Fruit fly (Drosophila melanogaster) Kc167 (cell line): ENCODE results near the gene CG14073.

Source experiments
- Myc ChIP-seq: fragments of >200 bp; optimal IDR thresholded peaks from 2 replicates; lab custom pipeline; 2017; ENCODE audit warnings: missing external identifiers
- Sin3A ChIP-seq: fragments of >200 bp; optimal IDR thresholded peaks from 2 replicates; lab custom pipeline; 2018; ENCODE audit warnings: missing external identifiers
- h ChIP-seq: fragments of >200 bp; optimal IDR thresholded peaks from 3 replicates; lab custom pipeline; 2018; ENCODE audit warnings: missing external identifiers
- insv ChIP-seq: fragments of >200 bp; optimal IDR thresholded peaks from 3 replicates; lab custom pipeline; 2018; ENCODE audit warnings: missing external identifiers
- psq ChIP-seq: fragments of >200 bp; optimal IDR thresholded peaks from 2 replicates; lab custom pipeline; 2017; ENCODE audit warnings: missing external identifiers
- ttk ChIP-seq: sonication (Bioruptor generic); optimal IDR thresholded peaks from 2 replicates; lab custom pipeline; 2017; ENCODE audit warnings: missing external identifiers

- TF ChIP-seq psq (lab: Kevin White, UChicago) (no peak), Sin3A (no peak), ttk (no peak), insv (no peak), h (lab: Kevin White, UChicago) (no peak), Myc (no peak)
Measured at dm6 chr3L:18765657-18766592, 54.5 kb downstream of the CG14073 start.
